Worm (Caenorhabditis elegans) whole organism, midembryonic: ENCODE results near the gene srt-68.

Source experiments
- T22C8.4 ChIP-seq: fragments of 200-800 bp; sonication (Bioruptor generic); IDR thresholded peaks from 2 replicates; pipeline ENCODE4 v1.3.6; 2022; ENCODE audit warnings: missing genetic modification characterization, missing compliant biosample characterization
- cog-1 ChIP-seq: sonication (generic microtip); optimal IDR thresholded peaks from 2 replicates; lab custom pipeline; 2016; ENCODE audit warnings: missing genetic modification characterization, missing compliant biosample characterization
- flt-1 ChIP-seq: fragments of 200-800 bp; sonication (Bioruptor generic); IDR thresholded peaks from 2 replicates; pipeline ENCODE4 v1.3.6; 2022; ENCODE audit warnings: missing genetic modification characterization, missing compliant biosample characterization
- med-1 ChIP-seq: sonication (generic microtip); optimal IDR thresholded peaks from 2 replicates; lab custom pipeline; 2017; ENCODE audit warnings: missing genetic modification characterization, mild to moderate bottlenecking, missing compliant biosample characterization, antibody characterized with exemption, missing genetic modification reagents; ENCODE audit not compliant: insufficient read depth
- tab-1 ChIP-seq: fragments of 200-800 bp; sonication (Bioruptor generic); IDR thresholded peaks from 2 replicates; pipeline ENCODE4 v1.3.6; 2022; ENCODE audit warnings: missing genetic modification characterization, missing compliant biosample characterization
- ztf-23 ChIP-seq: fragments of 200-800 bp; sonication (Bioruptor generic); IDR thresholded peaks from 2 replicates; pipeline ENCODE4 v1.3.6; 2022; ENCODE audit warnings: missing genetic modification reagents, missing genetic modification characterization, missing compliant biosample characterization

- no peak for TF ChIP-seq med-1 (GFP tag; lab: Kevin White, UChicago)
- no peak for TF ChIP-seq cog-1 (tag; lab: Kevin White, UChicago)
- TF ChIP-seq flt-1 (GFP tag; lab: Robert Waterston, UW), result no peak
- no peak for TF ChIP-seq ztf-23
- TF ChIP-seq T22C8.4 (GFP tag; lab: Robert Waterston, UW), result no peak
- no peak for TF ChIP-seq tab-1 (GFP tag; lab: Robert Waterston, UW)
These were observed 36.8 kb upstream of the srt-68 start for ce11 chrV:5288676-5289075.
